Fruit fly (Drosophila melanogaster): ENCODE measurements around the gene GAA1.

The GAA1 gene

DNA sequence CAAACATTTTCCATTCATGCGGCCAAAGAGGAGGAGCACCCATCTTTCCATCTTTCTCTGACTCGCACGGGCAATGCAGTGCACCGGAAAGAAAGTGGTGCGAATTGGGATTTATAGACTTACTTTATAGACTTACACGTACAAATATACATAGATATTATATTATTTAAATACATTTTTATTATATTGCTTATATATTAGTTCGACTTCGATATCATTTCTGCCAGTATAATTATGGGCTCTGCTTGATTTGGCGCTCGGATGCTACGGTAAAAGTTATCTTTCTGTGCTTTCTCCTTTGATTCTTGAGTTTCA lies 31.9 kb upstream of the GAA1 start (continued):
- no peak for TF ChIP-seq toy (GFP tag; IDR thresholded peaks at IDR 0.05)
- no peak for TF ChIP-seq Tbp (GFP tag; optimal IDR thresholded peaks at IDR 0.05)
- no peak for TF ChIP-seq Trl (optimal IDR thresholded peaks at IDR 0.05)
- no peak for TF ChIP-seq Trl (GFP tag; optimal IDR thresholded peaks at IDR 0.05)
- no peak for TF ChIP-seq gcm (GFP tag; optimal IDR thresholded peaks at IDR 0.05)
- TF ChIP-seq CG6175 (GFP tag; IDR thresholded peaks at IDR 0.05) = no peak
- no peak for TF ChIP-seq sr (GFP tag; IDR thresholded peaks at IDR 0.05)
- no peak for TF ChIP-seq CkIIα-i1 (GFP tag; IDR thresholded peaks at IDR 0.05)
- no peak for TF ChIP-seq CG14667 (GFP tag; IDR thresholded peaks at IDR 0.05)
- TF ChIP-seq prd (optimal IDR thresholded peaks at IDR 0.05) = no peak
- 0 out of 3 replicates have a peak, but pooled peaks have one; percentile 17 for TF ChIP-seq prd (GFP tag; IDR thresholded peaks at IDR 0.05)

DNA sequence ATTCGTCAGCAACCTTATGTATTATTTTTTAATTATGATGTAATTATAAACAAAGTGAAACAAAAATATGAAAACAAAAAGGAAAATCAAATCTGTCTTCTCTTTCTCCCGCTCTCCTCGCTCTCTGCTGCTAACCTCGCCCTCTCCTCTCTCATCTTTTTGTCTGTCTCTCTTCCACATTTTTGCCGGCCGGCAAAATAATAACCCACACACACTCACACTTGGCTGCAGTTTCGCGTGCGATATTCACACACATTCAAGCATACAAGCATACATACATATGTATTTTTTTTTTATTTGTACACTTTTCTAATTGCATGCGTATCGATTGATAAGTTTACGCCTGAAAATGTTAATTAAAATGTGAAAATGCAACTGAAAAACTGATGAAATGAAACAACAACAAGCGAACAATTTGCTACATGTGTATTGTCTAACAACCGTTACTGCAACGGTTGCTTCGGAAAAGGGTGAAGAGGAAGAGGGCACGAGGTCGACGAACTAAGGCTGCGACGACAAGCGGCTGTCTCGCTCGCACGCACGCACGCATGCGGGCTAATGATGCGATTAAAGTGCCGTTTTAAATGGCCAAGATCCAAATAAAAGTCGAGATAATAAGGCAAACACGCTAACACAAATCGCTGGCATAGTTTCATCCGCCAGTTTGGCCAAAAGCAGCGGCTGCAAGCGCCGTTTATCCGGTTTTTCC lies 31.4 kb upstream of the GAA1 start:
- TF ChIP-seq Hmr (GFP tag; optimal IDR thresholded peaks at IDR 0.05) (no peak), pita (GFP tag; optimal IDR thresholded peaks at IDR 0.05) (no peak), wdn (GFP tag; IDR thresholded peaks at IDR 0.05) (no peak), trem (tag; optimal IDR thresholded peaks at IDR 0.05) (no peak), org-1 (GFP tag; optimal IDR thresholded peaks at IDR 0.05) (no peak), Doc2 (GFP tag; IDR thresholded peaks at IDR 0.05) (no peak), Pdp1 (GFP tag; optimal IDR thresholded peaks at IDR 0.05) (peak in 1 of 2 experiments; percentile 26), Hr78 (GFP tag; optimal IDR thresholded peaks at IDR 0.05) (peak in 1 of 2 experiments; percentile 15), kni (GFP tag; optimal IDR thresholded peaks at IDR 0.05) (peak; percentile 75), ewg (GFP tag; optimal IDR thresholded peaks at IDR 0.05) (peak; percentile 57), fd3F (GFP tag; optimal IDR thresholded peaks at IDR 0.05) (no peak), dimm (GFP tag; IDR thresholded peaks at IDR 0.05) (no peak), cg (GFP tag; optimal IDR thresholded peaks at IDR 0.05) (peak; percentile 72), slbo (GFP tag; IDR thresholded peaks at IDR 0.05) (no peak), CG3163 (GFP tag; optimal IDR thresholded peaks at IDR 0.05) (no peak), sens (GFP tag) (peak; percentile 77), ci (GFP tag; IDR thresholded peaks at IDR 0.05) (0 out of 3 replicates have a peak, but pooled peaks have one; percentile 43), da (GFP tag; optimal IDR thresholded peaks at IDR 0.05) (no peak), CG17829 (tag; optimal IDR thresholded peaks at IDR 0.05) (no peak), CG10321 (GFP tag; IDR thresholded peaks at IDR 0.05) (peak; percentile 70), onecut (GFP tag; IDR thresholded peaks at IDR 0.05) (no peak), Hmx (GFP tag; optimal IDR thresholded peaks at IDR 0.05) (no peak), CG2120 (GFP tag; optimal IDR thresholded peaks at IDR 0.05) (no peak), CG42726 (GFP tag; IDR thresholded peaks at IDR 0.05; ENCODE audit: partially characterized antibody) (no peak), CG14667 (GFP tag; IDR thresholded peaks at IDR 0.05) (no peak), CG1832 (GFP tag; optimal IDR thresholded peaks at IDR 0.05) (peak; percentile 70), CG13123 (GFP tag; optimal IDR thresholded peaks at IDR 0.05) (no peak), CG43689 (GFP tag; IDR thresholded peaks at IDR 0.05) (no peak), Aef1 (GFP tag; IDR thresholded peaks at IDR 0.05) (no peak), Med (GFP tag) (peak; percentile 53), abd-A (tag; optimal IDR thresholded peaks at IDR 0.05) (peak; percentile 88), CG14050 (GFP tag; IDR thresholded peaks at IDR 0.05) (no peak), ro (GFP tag; IDR thresholded peaks at IDR 0.05) (no peak), hkb (optimal IDR thresholded peaks at IDR 0.05) (no peak), hkb (GFP tag; IDR thresholded peaks at IDR 0.05) (no peak), CG17359 (tag; optimal IDR thresholded peaks at IDR 0.05) (no peak), CG10565 (GFP tag; optimal IDR thresholded peaks at IDR 0.05) (no peak), sim (GFP tag; IDR thresholded peaks at IDR 0.05) (no peak), Dll (GFP tag; IDR thresholded peaks at IDR 0.05; ENCODE audit: partially characterized antibody) (no peak), pros (GFP tag; optimal IDR thresholded peaks at IDR 0.05) (peak; percentile 43), ham (GFP tag; IDR thresholded peaks at IDR 0.05) (no peak)

Data from whole organism, embryonic.